Worm (Caenorhabditis elegans): Measurements from ENCODE around the gene F23D12.7.

Gene F23D12.7

DNA sequence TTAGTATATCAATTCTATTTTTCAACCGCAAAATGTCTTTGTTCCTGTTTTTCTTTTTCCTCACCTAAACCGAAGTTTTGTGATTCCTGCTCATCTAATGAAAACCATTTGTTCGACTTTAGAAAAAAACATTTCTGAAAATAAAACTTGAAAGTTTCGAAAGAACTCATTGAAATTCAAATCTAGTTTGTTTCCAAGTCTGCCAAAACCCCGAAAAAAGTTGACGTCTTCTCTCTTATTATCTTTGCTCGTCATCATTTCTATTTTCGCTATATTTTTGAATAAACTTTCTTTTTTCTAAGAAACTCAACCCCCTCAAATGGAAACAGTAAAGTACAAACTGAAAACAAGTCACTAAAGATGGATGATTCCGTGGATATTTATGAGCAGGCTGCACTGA lies 47.8 kb downstream of the F23D12.7 start, which contains the start of gene frpr-17:
Gene frpr-17 (plus strand): TSS at position 301 of the 400 bp plus-strand sequence.
- TF ChIP-seq him-1 (tag; optimal IDR thresholded peaks at IDR 0.05) (no peak), W03F9.2 (tag; optimal IDR thresholded peaks at IDR 0.05) (no peak), dao-5 (tag; optimal IDR thresholded peaks at IDR 0.05) (no peak)
